Worm (Caenorhabditis elegans) whole organism, L4 larva: Measurements from ENCODE around the gene F48G7.9.
A peak's percentile ranks its signal among the peaks of the same experiment; 100 is the strongest.

ENCODE experiments used
- F37D6.2 ChIP-seq: sonication (generic microtip); optimal IDR thresholded peaks from 2 replicates; lab custom pipeline; 2016; ENCODE audit warnings: mild to moderate bottlenecking, missing genetic modification characterization, missing compliant biosample characterization
- Y105C5A.15 ChIP-seq: fragments of 200-800 bp; sonication (Bioruptor generic); IDR thresholded peaks from 2 replicates; pipeline ENCODE4 v1.3.6; 2022; ENCODE audit warnings: missing genetic modification characterization, missing compliant biosample characterization
- ZK337.2 ChIP-seq: fragments of 200-800 bp; sonication (Bioruptor generic); IDR thresholded peaks from 2 replicates; pipeline ENCODE4 v1.3.6; 2022; ENCODE audit warnings: missing genetic modification reagents, missing genetic modification characterization, missing compliant biosample characterization
- aha-1 ChIP-seq: fragments of 150-350 bp; peaks from one replicate; lab custom pipeline; 2014; ENCODE audit warnings: missing biosample characterization, missing genetic modification characterization
- aly-2 ChIP-seq: sonication (generic microtip); optimal IDR thresholded peaks from 2 replicates; lab custom pipeline; 2018; ENCODE audit warnings: missing biosample characterization, missing genetic modification characterization
- attf-4 ChIP-seq: sonication (generic microtip); optimal IDR thresholded peaks from 3 replicates; lab custom pipeline; 2017; ENCODE audit warnings: missing biosample characterization, missing genetic modification characterization
- ceh-28 ChIP-seq: fragments of 150-350 bp; optimal IDR thresholded peaks from 2 replicates; lab custom pipeline; 2014; ENCODE audit warnings: missing biosample characterization, missing genetic modification reagents, missing genetic modification characterization
- cey-2 ChIP-seq: sonication (generic microtip); optimal IDR thresholded peaks from 3 replicates; lab custom pipeline; 2017; ENCODE audit warnings: missing genetic modification characterization, mild to moderate bottlenecking, missing compliant biosample characterization, antibody characterized with exemption, borderline replicate concordance; ENCODE audit not compliant: insufficient read depth
- ctbp-1 ChIP-seq: fragments of 200-800 bp; sonication (Bioruptor generic); IDR thresholded peaks from 2 replicates; pipeline ENCODE4 v1.3.6; 2022; ENCODE audit warnings: missing genetic modification reagents, missing genetic modification characterization, missing compliant biosample characterization
- daf-12 ChIP-seq: fragments of 150-350 bp; optimal IDR thresholded peaks from 2 replicates; lab custom pipeline; 2014; ENCODE audit warnings: missing biosample characterization, missing genetic modification reagents, missing genetic modification characterization
- daf-16 ChIP-seq, 3 experiments: sonication (generic microtip); optimal IDR thresholded peaks; 2 replicates each; lab custom pipeline; 2016 to 2017; ENCODE audit warnings: missing genetic modification characterization in 3 of 3, missing genetic modification reagents in 3 of 3, mild to moderate bottlenecking in 2 of 3, missing compliant biosample characterization in 2 of 3, missing biosample characterization in 1 of 3, moderate library complexity in 1 of 3
- daf-8 ChIP-seq: fragments of 200-800 bp; sonication (Bioruptor generic); IDR thresholded peaks from 2 replicates; pipeline ENCODE4 v1.3.6; 2022; ENCODE audit warnings: missing genetic modification characterization, missing compliant biosample characterization
- dmd-6 ChIP-seq: fragments of 200-800 bp; sonication (Bioruptor generic); IDR thresholded peaks from 2 replicates; pipeline ENCODE4 v1.3.6; 2022; ENCODE audit warnings: missing genetic modification reagents, missing genetic modification characterization, missing compliant biosample characterization
- dmd-9 ChIP-seq: fragments of 200-800 bp; sonication (Bioruptor generic); IDR thresholded peaks from 2 replicates; pipeline ENCODE4 v1.3.6; 2022; ENCODE audit warnings: missing genetic modification reagents, missing genetic modification characterization, missing compliant biosample characterization
- duxl-1 ChIP-seq: sonication (generic microtip); optimal IDR thresholded peaks from 2 replicates; lab custom pipeline; 2016; ENCODE audit warnings: mild to moderate bottlenecking, missing genetic modification characterization, moderate library complexity, missing compliant biosample characterization; ENCODE audit not compliant: poor library complexity
- dve-1 ChIP-seq: sonication (generic microtip); optimal IDR thresholded peaks from 2 replicates; lab custom pipeline; 2017; ENCODE audit warnings: antibody characterized with exemption, mild to moderate bottlenecking, missing genetic modification characterization, missing compliant biosample characterization; ENCODE audit not compliant: insufficient read depth
- egl-43 ChIP-seq: fragments of 200-800 bp; sonication (Bioruptor generic); IDR thresholded peaks from 2 replicates; pipeline ENCODE4 v1.3.6; 2022; ENCODE audit warnings: missing genetic modification reagents, missing genetic modification characterization, missing compliant biosample characterization
- fkh-10 ChIP-seq: fragments of 150-350 bp; optimal IDR thresholded peaks from 2 replicates; lab custom pipeline; 2014; ENCODE audit warnings: missing biosample characterization, missing genetic modification reagents, missing genetic modification characterization
- fos-1 ChIP-seq: fragments of 150-350 bp; optimal IDR thresholded peaks from 2 replicates; lab custom pipeline; 2014; ENCODE audit warnings: missing biosample characterization, missing genetic modification characterization
- hlh-11 ChIP-seq: fragments of 200-800 bp; sonication (Bioruptor generic); optimal IDR thresholded peaks from 2 replicates; lab custom pipeline; 2018; ENCODE audit warnings: mild to moderate bottlenecking, missing genetic modification characterization, missing compliant biosample characterization
- hlh-30 ChIP-seq: sonication (generic microtip); optimal IDR thresholded peaks from 2 replicates; lab custom pipeline; 2017; ENCODE audit warnings: antibody characterized with exemption, mild to moderate bottlenecking, missing genetic modification characterization, missing compliant biosample characterization; ENCODE audit not compliant: insufficient read depth
- hmg-1.1 ChIP-seq: fragments of 200-800 bp; sonication (Bioruptor generic); IDR thresholded peaks from 2 replicates; pipeline ENCODE4 v1.3.6; 2022; ENCODE audit warnings: missing genetic modification reagents, missing genetic modification characterization, missing compliant biosample characterization
- lin-13 ChIP-seq: fragments of 150-350 bp; optimal IDR thresholded peaks from 2 replicates; lab custom pipeline; 2014; ENCODE audit warnings: missing biosample characterization, missing genetic modification reagents, missing genetic modification characterization
- lin-38 ChIP-seq: fragments of 200-800 bp; sonication (Bioruptor generic); IDR thresholded peaks from 2 replicates; pipeline ENCODE4 v1.3.6; 2022; ENCODE audit warnings: missing genetic modification reagents, missing genetic modification characterization, missing compliant biosample characterization
- lin-39 ChIP-seq: fragments of 150-350 bp; optimal IDR thresholded peaks from 2 replicates; lab custom pipeline; 2014; ENCODE audit warnings: missing biosample characterization, missing genetic modification reagents, missing genetic modification characterization
- lir-3 ChIP-seq: sonication (generic microtip); optimal IDR thresholded peaks from 2 replicates; lab custom pipeline; 2016; ENCODE audit warnings: mild to moderate bottlenecking, missing genetic modification characterization, missing compliant biosample characterization
- mdl-1 ChIP-seq, 2 experiments: fragments of 150-350 bp in 1 of 2; sonication (generic microtip) in 1 of 2; optimal IDR thresholded peaks; 2 replicates each; lab custom pipeline; 2014 to 2017; ENCODE audit warnings: missing biosample characterization in 2 of 2, missing genetic modification characterization in 2 of 2
- mep-1 ChIP-seq: fragments of 150-350 bp; sonication (generic microtip); optimal IDR thresholded peaks from 3 replicates; lab custom pipeline; 2014; ENCODE audit warnings: missing biosample characterization, missing genetic modification characterization
- mxl-2 ChIP-seq: fragments of 200-800 bp; sonication (Bioruptor generic); conservative IDR thresholded peaks from 2 replicates; pipeline ENCODE4 v1.3.6; 2022; ENCODE audit warnings: missing genetic modification reagents, missing genetic modification characterization, missing compliant biosample characterization
- nhr-10 ChIP-seq: fragments of 150-350 bp; optimal IDR thresholded peaks from 2 replicates; lab custom pipeline; 2014; ENCODE audit warnings: missing biosample characterization, missing genetic modification characterization
- nhr-111 ChIP-seq: fragments of 200-800 bp; sonication (Bioruptor generic); optimal IDR thresholded peaks from 2 replicates; lab custom pipeline; 2018; ENCODE audit warnings: mild to moderate bottlenecking, missing genetic modification characterization, missing compliant biosample characterization
- nhr-25 ChIP-seq: sonication (generic microtip); optimal IDR thresholded peaks from 2 replicates; lab custom pipeline; 2017; ENCODE audit warnings: missing genetic modification characterization, mild to moderate bottlenecking, missing compliant biosample characterization, antibody characterized with exemption, moderate library complexity, borderline replicate concordance; ENCODE audit not compliant: insufficient read depth
- nhr-28 ChIP-seq: fragments of 150-350 bp; optimal IDR thresholded peaks from 2 replicates; lab custom pipeline; 2014; ENCODE audit warnings: missing biosample characterization, missing genetic modification characterization
- nhr-41 ChIP-seq: fragments of 200-800 bp; sonication (Bioruptor generic); IDR thresholded peaks from 2 replicates; pipeline ENCODE4 v1.3.6; 2022; ENCODE audit warnings: missing genetic modification reagents, missing genetic modification characterization, missing compliant biosample characterization
- nhr-42 ChIP-seq: fragments of 200-800 bp; sonication (Bioruptor generic); IDR thresholded peaks from 2 replicates; pipeline ENCODE4 v1.3.6; 2022; ENCODE audit warnings: missing genetic modification characterization, missing compliant biosample characterization
- nhr-48 ChIP-seq: sonication (generic microtip); optimal IDR thresholded peaks from 2 replicates; lab custom pipeline; 2016; ENCODE audit warnings: mild to moderate bottlenecking, missing genetic modification characterization, missing compliant biosample characterization
- nhr-6 ChIP-seq: fragments of 150-350 bp; optimal IDR thresholded peaks from 2 replicates; lab custom pipeline; 2014; ENCODE audit warnings: missing biosample characterization, missing genetic modification characterization
- nhr-76 ChIP-seq: fragments of 150-350 bp; optimal IDR thresholded peaks from 2 replicates; lab custom pipeline; 2014; ENCODE audit warnings: missing biosample characterization, missing genetic modification characterization
- nhr-77 ChIP-seq: fragments of 150-350 bp; optimal IDR thresholded peaks from 2 replicates; lab custom pipeline; 2014; ENCODE audit warnings: missing biosample characterization, missing genetic modification characterization
- php-3 ChIP-seq: fragments of 200-800 bp; sonication (Bioruptor generic); IDR thresholded peaks from 2 replicates; pipeline ENCODE4 v1.3.6; 2022; ENCODE audit warnings: missing genetic modification reagents, missing genetic modification characterization, missing compliant biosample characterization
- pqm-1 ChIP-seq: sonication (generic microtip); optimal IDR thresholded peaks from 2 replicates; lab custom pipeline; 2017; ENCODE audit warnings: missing biosample characterization, missing genetic modification characterization
- saeg-2 ChIP-seq: fragments of 200-800 bp; sonication (Bioruptor generic); IDR thresholded peaks from 2 replicates; pipeline ENCODE4 v1.3.6; 2022; ENCODE audit warnings: missing genetic modification reagents, missing genetic modification characterization, missing compliant biosample characterization
- skn-1 ChIP-seq: fragments of 150-350 bp; optimal IDR thresholded peaks from 2 replicates; lab custom pipeline; 2014; ENCODE audit warnings: missing biosample characterization, missing genetic modification characterization
- snpc-4 ChIP-seq: fragments of 150-350 bp; optimal IDR thresholded peaks from 2 replicates; lab custom pipeline; 2014; ENCODE audit warnings: missing biosample characterization, missing genetic modification characterization
- spr-3 ChIP-seq: fragments of 200-800 bp; sonication (Bioruptor generic); optimal IDR thresholded peaks from 2 replicates; lab custom pipeline; 2018; ENCODE audit warnings: mild to moderate bottlenecking, missing genetic modification characterization, missing compliant biosample characterization
- unc-62 ChIP-seq, 3 experiments: fragments of 150-350 bp in 1 of 3; sonication (generic microtip); optimal IDR thresholded peaks in 2 of 3; peaks in 1 of 3; 1 replicate in 1 of 3; 2 replicates in 2 of 3; lab custom pipeline; 2014 to 2017; ENCODE audit warnings: missing biosample characterization in 3 of 3, missing genetic modification characterization in 3 of 3, missing genetic modification reagents in 3 of 3, missing genotype in 1 of 3
- zag-1 ChIP-seq: fragments of 150-350 bp; optimal IDR thresholded peaks from 2 replicates; lab custom pipeline; 2014; ENCODE audit warnings: missing biosample characterization, missing genetic modification characterization
- zip-11 ChIP-seq: fragments of 200-800 bp; sonication (Bioruptor generic); IDR thresholded peaks from 2 replicates; pipeline ENCODE4 v1.3.6; 2022; ENCODE audit warnings: missing genetic modification characterization, missing compliant biosample characterization
- ztf-11 ChIP-seq: fragments of 150-350 bp; optimal IDR thresholded peaks from 2 replicates; lab custom pipeline; 2014; ENCODE audit warnings: missing biosample characterization, missing genetic modification characterization
- ztf-7 ChIP-seq: fragments of 150-350 bp; optimal IDR thresholded peaks from 2 replicates; lab custom pipeline; 2014; ENCODE audit warnings: missing biosample characterization, missing genetic modification characterization

The F48G7.9 gene

ce11 chrV:667459-667858 lies 39.0 kb upstream of the F48G7.9 start, which contains the start of gene nhr-180 (continued):
- no peak for TF ChIP-seq nhr-48 (tag; lab: Kevin White, UChicago)
- TF ChIP-seq nhr-10 (tag; lab: Kevin White, UChicago) = no peak
- no peak for TF ChIP-seq zag-1 (tag; lab: Kevin White, UChicago)
- no peak for TF ChIP-seq mxl-2
- TF ChIP-seq cey-2 = no peak
- no peak for TF ChIP-seq lin-39 (tag; lab: Kevin White, UChicago)
- TF ChIP-seq lir-3 (tag; lab: Kevin White, UChicago) = no peak
- TF ChIP-seq pqm-1 = no peak
- no peak for TF ChIP-seq ceh-28 (tag; lab: Kevin White, UChicago)
- TF ChIP-seq mdl-1 (tag; optimal IDR thresholded peaks at IDR 0.05; lab: Kevin White, UChicago) = peak; percentile 37 to 74
- TF ChIP-seq hmg-1.1 (GFP tag; lab: Robert Waterston, UW) = 0 out of 2 replicates have a peak, but pooled peaks have one; percentile 12
- TF ChIP-seq daf-8 (GFP tag; lab: Robert Waterston, UW) = no peak
- TF ChIP-seq nhr-28 (tag; lab: Kevin White, UChicago) = peak; percentile 39
- no peak for TF ChIP-seq daf-16 (GFP tag; optimal IDR thresholded peaks at IDR 0.05; lab: Kevin White, UChicago)
- no peak for TF ChIP-seq daf-16 (tag; optimal IDR thresholded peaks at IDR 0.05; lab: Kevin White, UChicago)
- peak; percentile 13 for TF ChIP-seq aha-1 (tag; lab: Kevin White, UChicago)
- TF ChIP-seq duxl-1 (tag; lab: Kevin White, UChicago) = peak; percentile 58
- TF ChIP-seq nhr-6 (tag; lab: Kevin White, UChicago) = no peak
- no peak for TF ChIP-seq F37D6.2 (tag; lab: Kevin White, UChicago)
- TF ChIP-seq ztf-11 (tag; lab: Kevin White, UChicago) = no peak
- TF ChIP-seq attf-4 = no peak
- TF ChIP-seq ztf-7 = no peak
- TF ChIP-seq daf-12 (tag; lab: Kevin White, UChicago) = no peak
- peak; percentile 69 for TF ChIP-seq hlh-30 (tag; lab: Kevin White, UChicago)
- TF ChIP-seq nhr-42 (GFP tag; lab: Robert Waterston, UW) = no peak
- no peak for TF ChIP-seq nhr-25 (tag; lab: Kevin White, UChicago)
- TF ChIP-seq nhr-41 (GFP tag; lab: Robert Waterston, UW) = no peak
- no peak for TF ChIP-seq snpc-4
- TF ChIP-seq nhr-111 (GFP tag; lab: Kevin White, UChicago) = no peak
- peak; percentile 6 for TF ChIP-seq nhr-77 (tag; lab: Kevin White, UChicago)
- TF ChIP-seq dmd-6 (GFP tag; lab: Robert Waterston, UW) = peak; percentile 61; the same call in 1 of the 2 replicates
- TF ChIP-seq hlh-11 = no peak
- TF ChIP-seq egl-43 (GFP tag; lab: Robert Waterston, UW) = no peak
- no peak for TF ChIP-seq nhr-76
- TF ChIP-seq ctbp-1 (GFP tag; lab: Robert Waterston, UW) = no peak
- TF ChIP-seq, all 104 proteins: peak for 9

- TF ChIP-seq fos-1 = no peak
- TF ChIP-seq mdl-1 (tag; optimal IDR thresholded peaks at IDR 0.05; lab: Kevin White, UChicago) = no peak
- no peak for TF ChIP-seq dve-1
- TF ChIP-seq mep-1 (tag; lab: Kevin White, UChicago) = no peak
- TF ChIP-seq spr-3 (GFP tag; lab: Kevin White, UChicago) = no peak
- no peak for TF ChIP-seq zip-11
- TF ChIP-seq ZK337.2 = no peak
- TF ChIP-seq skn-1 (tag; lab: Kevin White, UChicago) = no peak
- no peak for TF ChIP-seq aha-1 (tag; lab: Kevin White, UChicago)
- TF ChIP-seq ctbp-1 (GFP tag; lab: Robert Waterston, UW) = no peak
- no peak for TF ChIP-seq lin-13
- TF ChIP-seq php-3 (GFP tag; lab: Robert Waterston, UW) = no peak
- TF ChIP-seq unc-62 (GFP tag; optimal IDR thresholded peaks at IDR 0.05 in 1 of 2; lab: Kevin White, UChicago) = no peak
- no peak for TF ChIP-seq unc-62 (tag; optimal IDR thresholded peaks at IDR 0.05; lab: Kevin White, UChicago)
- no peak for TF ChIP-seq fkh-10 (GFP tag; lab: Kevin White, UChicago)
- TF ChIP-seq saeg-2 = no peak
- no peak for TF ChIP-seq dmd-9
- no peak for TF ChIP-seq dmd-6 (GFP tag; lab: Robert Waterston, UW)
- no peak for TF ChIP-seq lin-38 (GFP tag; lab: Robert Waterston, UW)
- TF ChIP-seq Y105C5A.15 (GFP tag; lab: Robert Waterston, UW) = no peak
- no peak for TF ChIP-seq aly-2 (tag; lab: Kevin White, UChicago)
Observed at ce11 chrV:664337-664847, 36.0 kb upstream of the F48G7.9 start, which contains the start of the genes F31F4.11 and srh-266. Gene F31F4.11, minus strand, starts transcription at chrV:664437. Gene srh-266, plus strand, starts transcription at chrV:664797.
